Worm (Caenorhabditis elegans) whole organism, late embryonic: ENCODE results near the gene T22D1.3.

ENCODE experiments used
- C08G9.2 ChIP-seq: sonication (generic microtip); optimal IDR thresholded peaks from 2 replicates; lab custom pipeline; 2016; ENCODE audit warnings: mild to moderate bottlenecking, missing genetic modification characterization, moderate library complexity, missing compliant biosample characterization
- C38D4.7 ChIP-seq: fragments of 200-800 bp; sonication (Bioruptor generic); optimal IDR thresholded peaks from 2 replicates; lab custom pipeline; 2018; ENCODE audit warnings: mild to moderate bottlenecking, missing genetic modification characterization, moderate library complexity, missing compliant biosample characterization
- F13H6.1 ChIP-seq: sonication (generic microtip); optimal IDR thresholded peaks from 2 replicates; lab custom pipeline; 2016; ENCODE audit warnings: missing genetic modification characterization, missing compliant biosample characterization
- K02D7.2 ChIP-seq: sonication (generic microtip); optimal IDR thresholded peaks from 2 replicates; lab custom pipeline; 2017; ENCODE audit warnings: mild to moderate bottlenecking, missing genetic modification characterization, missing compliant biosample characterization
- ama-1 ChIP-seq: fragments of 150-350 bp; optimal IDR thresholded peaks from 2 replicates; lab custom pipeline; 2014
- ceh-14 ChIP-seq: sonication (generic microtip); optimal IDR thresholded peaks from 2 replicates; lab custom pipeline; 2016; ENCODE audit warnings: missing genotype, missing genetic modification characterization, missing compliant biosample characterization
- ceh-18 ChIP-seq: sonication (generic microtip); optimal IDR thresholded peaks from 2 replicates; lab custom pipeline; 2016; ENCODE audit warnings: missing genetic modification characterization, missing compliant biosample characterization
- ceh-24 ChIP-seq: sonication (generic microtip); optimal IDR thresholded peaks from 2 replicates; lab custom pipeline; 2016; ENCODE audit warnings: mild to moderate bottlenecking, missing genetic modification characterization, missing compliant biosample characterization
- ceh-30 ChIP-seq: fragments of 150-350 bp; optimal IDR thresholded peaks from 2 replicates; lab custom pipeline; 2014; ENCODE audit warnings: missing biosample characterization, missing genetic modification characterization
- ceh-45 ChIP-seq: fragments of 200-800 bp; sonication (Bioruptor generic); IDR thresholded peaks from 2 replicates; pipeline ENCODE4 v1.3.6; 2022; ENCODE audit warnings: missing genetic modification reagents, missing genetic modification characterization, missing compliant biosample characterization
- ceh-48 ChIP-seq: sonication (generic microtip); optimal IDR thresholded peaks from 2 replicates; lab custom pipeline; 2016; ENCODE audit warnings: missing genetic modification characterization, inconsistent platforms, missing compliant biosample characterization
- ceh-6 ChIP-seq: fragments of 200-800 bp; sonication (Bioruptor generic); optimal IDR thresholded peaks from 2 replicates; lab custom pipeline; 2018; ENCODE audit warnings: mild to moderate bottlenecking, missing genetic modification characterization, missing compliant biosample characterization
- ceh-9 ChIP-seq: sonication (generic microtip); optimal IDR thresholded peaks from 2 replicates; lab custom pipeline; 2016; ENCODE audit warnings: mild to moderate bottlenecking, missing genetic modification characterization, inconsistent platforms, missing compliant biosample characterization
- che-1 ChIP-seq: sonication (generic microtip); optimal IDR thresholded peaks from 2 replicates; lab custom pipeline; 2016; ENCODE audit warnings: mild to moderate bottlenecking, missing genetic modification characterization, missing compliant biosample characterization
- dve-1 ChIP-seq: sonication (generic microtip); optimal IDR thresholded peaks from 2 replicates; lab custom pipeline; 2017; ENCODE audit warnings: antibody characterized with exemption, mild to moderate bottlenecking, missing genetic modification characterization, missing compliant biosample characterization
- elt-2 ChIP-seq: sonication (generic microtip); optimal IDR thresholded peaks from 2 replicates; lab custom pipeline; 2016; ENCODE audit warnings: missing genetic modification reagents, missing genetic modification characterization, missing compliant biosample characterization
- ets-4 ChIP-seq: sonication (generic microtip); optimal IDR thresholded peaks from 2 replicates; lab custom pipeline; 2016; ENCODE audit warnings: missing genetic modification characterization, missing compliant biosample characterization
- fkh-10 ChIP-seq: fragments of 150-350 bp; optimal IDR thresholded peaks from 2 replicates; lab custom pipeline; 2014; ENCODE audit warnings: missing biosample characterization, missing genetic modification reagents, missing genetic modification characterization
- gmeb-2 ChIP-seq: sonication (generic microtip); optimal IDR thresholded peaks from 2 replicates; lab custom pipeline; 2016; ENCODE audit warnings: missing genetic modification characterization, inconsistent platforms, missing compliant biosample characterization
- hlh-13 ChIP-seq: fragments of 200-800 bp; sonication (Bioruptor generic); optimal IDR thresholded peaks from 2 replicates; lab custom pipeline; 2018; ENCODE audit warnings: mild to moderate bottlenecking, missing genetic modification characterization, missing compliant biosample characterization
- hlh-6 ChIP-seq: sonication (generic microtip); optimal IDR thresholded peaks from 2 replicates; lab custom pipeline; 2016; ENCODE audit warnings: missing genotype, missing genetic modification characterization, missing compliant biosample characterization
- lim-6 ChIP-seq: sonication (generic microtip); optimal IDR thresholded peaks from 2 replicates; lab custom pipeline; 2016; ENCODE audit warnings: missing genetic modification characterization, missing compliant biosample characterization
- lin-11 ChIP-seq: fragments of 200-800 bp; sonication (Bioruptor generic); optimal IDR thresholded peaks from 2 replicates; lab custom pipeline; 2018; ENCODE audit warnings: mild to moderate bottlenecking, missing genetic modification characterization, missing compliant biosample characterization
- madf-2 ChIP-seq: sonication (generic microtip); optimal IDR thresholded peaks from 2 replicates; lab custom pipeline; 2017; ENCODE audit warnings: missing genetic modification characterization, missing compliant biosample characterization
- nhr-232 ChIP-seq: sonication (generic microtip); optimal IDR thresholded peaks from 2 replicates; lab custom pipeline; 2016; ENCODE audit warnings: missing genetic modification characterization, missing compliant biosample characterization
- npax-4 ChIP-seq: sonication (generic microtip); optimal IDR thresholded peaks from 2 replicates; lab custom pipeline; 2016; ENCODE audit warnings: missing genetic modification characterization, missing compliant biosample characterization
- odd-2 ChIP-seq: sonication (generic microtip); optimal IDR thresholded peaks from 2 replicates; lab custom pipeline; 2017; ENCODE audit warnings: antibody characterized with exemption, mild to moderate bottlenecking, missing genetic modification characterization, missing compliant biosample characterization
- pat-9 ChIP-seq: fragments of 200-800 bp; sonication (Bioruptor generic); optimal IDR thresholded peaks from 2 replicates; lab custom pipeline; 2018; ENCODE audit warnings: mild to moderate bottlenecking, missing genetic modification characterization, moderate library complexity, missing compliant biosample characterization
- pha-2 ChIP-seq: sonication (generic microtip); optimal IDR thresholded peaks from 2 replicates; lab custom pipeline; 2017; ENCODE audit warnings: mild to moderate bottlenecking, missing genetic modification characterization, missing compliant biosample characterization
- pha-4 ChIP-seq: fragments of 150-350 bp; optimal IDR thresholded peaks from 2 replicates; lab custom pipeline; 2018; ENCODE audit warnings: missing biosample characterization, missing genetic modification reagents, missing genetic modification characterization
- pqm-1 ChIP-seq: sonication (generic microtip); optimal IDR thresholded peaks from 2 replicates; lab custom pipeline; 2016; ENCODE audit warnings: missing genetic modification characterization, missing compliant biosample characterization
- pros-1 ChIP-seq: fragments of 150-350 bp; optimal IDR thresholded peaks from 2 replicates; lab custom pipeline; 2014; ENCODE audit warnings: missing biosample characterization, missing genetic modification reagents, missing genetic modification characterization
- ref-2 ChIP-seq: sonication (generic microtip); optimal IDR thresholded peaks from 2 replicates; lab custom pipeline; 2016; ENCODE audit warnings: missing genetic modification characterization, missing compliant biosample characterization
- sox-2 ChIP-seq: fragments of 200-800 bp; sonication (Bioruptor generic); IDR thresholded peaks from 2 replicates; pipeline ENCODE4 v1.3.6; 2022; ENCODE audit warnings: missing genetic modification reagents, missing genetic modification characterization, missing compliant biosample characterization
- unc-3 ChIP-seq, 2 experiments: fragments of 200-800 bp in 1 of 2; sonication (Bioruptor generic) in 1 of 2; sonication (generic microtip) in 1 of 2; conservative IDR thresholded peaks in 1 of 2; optimal IDR thresholded peaks in 1 of 2; 2 replicates each; pipeline versions ENCODE4 v1.3.6 to Lab custom; 2016 to 2022; ENCODE audit warnings: missing compliant biosample characterization in 2 of 2, missing genetic modification characterization in 2 of 2, missing genetic modification reagents in 1 of 2
- unc-86 ChIP-seq: sonication (generic microtip); optimal IDR thresholded peaks from 2 replicates; lab custom pipeline; 2016; ENCODE audit warnings: missing genetic modification characterization, missing compliant biosample characterization

T22D1.3 gene

ce11 chrIV:6912851-6913588 is at the start of gene T22D1.3:
TSS of gene T22D1.3 (plus strand) at chrIV:6913538.
- TF ChIP-seq ama-1 (lab: Kevin White, UChicago) (peak; percentile 28), unc-86 (tag; lab: Kevin White, UChicago) (no peak), dve-1 (tag; lab: Kevin White, UChicago) (no peak), madf-2 (tag; lab: Kevin White, UChicago) (no peak)

ce11 chrIV:6867791-6868190 is 45.5 kb upstream of the T22D1.3 start, which contains the start of gene srx-20:
TSS of gene srx-20 (plus strand) at chrIV:6868091.
- no peak for TF ChIP-seq gmeb-2 (tag; lab: Kevin White, UChicago)
- no peak for TF ChIP-seq ceh-18 (tag; lab: Kevin White, UChicago)
- TF ChIP-seq che-1 (tag; lab: Kevin White, UChicago), result no peak
- no peak for TF ChIP-seq pha-4 (tag; lab: Kevin White, UChicago)
- no peak for TF ChIP-seq ceh-48 (tag; lab: Kevin White, UChicago)
- no peak for TF ChIP-seq ama-1 (lab: Kevin White, UChicago)
- no peak for TF ChIP-seq ceh-45 (GFP tag; lab: Robert Waterston, UW)
- no peak for TF ChIP-seq C38D4.7 (GFP tag; lab: Kevin White, UChicago)
- TF ChIP-seq pros-1 (tag; lab: Kevin White, UChicago), result no peak
- TF ChIP-seq sox-2 (GFP tag; lab: Robert Waterston, UW), result no peak
- TF ChIP-seq lim-6 (tag; lab: Kevin White, UChicago), result no peak
- no peak for TF ChIP-seq unc-86 (tag; lab: Kevin White, UChicago)
- TF ChIP-seq ref-2, result no peak
- no peak for TF ChIP-seq ceh-9
- TF ChIP-seq, all 69 proteins: peak for 0

ce11 chrIV:6872958-6873357 is 40.4 kb upstream of the T22D1.3 start, which contains the start of gene srx-19:
TSS of gene srx-19 (plus strand) at chrIV:6873258.
- TF ChIP-seq C38D4.7 (GFP tag; lab: Kevin White, UChicago), result no peak
- no peak for TF ChIP-seq nhr-232 (tag; lab: Kevin White, UChicago)
- TF ChIP-seq F13H6.1 (tag; lab: Kevin White, UChicago), result no peak
- no peak for TF ChIP-seq pha-2 (tag; lab: Kevin White, UChicago)
- no peak for TF ChIP-seq pqm-1 (tag; lab: Kevin White, UChicago)
- no peak for TF ChIP-seq ceh-48 (tag; lab: Kevin White, UChicago)
- TF ChIP-seq ceh-24 (tag; lab: Kevin White, UChicago), result no peak
- TF ChIP-seq unc-3 (GFP tag; conservative IDR thresholded peaks at IDR 0.05; lab: Robert Waterston, UW), result no peak
- TF ChIP-seq unc-3 (tag; optimal IDR thresholded peaks at IDR 0.05; lab: Kevin White, UChicago), result no peak
- TF ChIP-seq ceh-6 (GFP tag; lab: Kevin White, UChicago), result no peak
- no peak for TF ChIP-seq ceh-45 (GFP tag; lab: Robert Waterston, UW)
- TF ChIP-seq hlh-13, result no peak
- TF ChIP-seq ets-4 (tag; lab: Kevin White, UChicago), result no peak
- TF ChIP-seq hlh-6 (tag; lab: Kevin White, UChicago), result no peak
- TF ChIP-seq fkh-10 (GFP tag; lab: Kevin White, UChicago), result no peak

- TF ChIP-seq pqm-1 (tag; lab: Kevin White, UChicago) (no peak), ceh-18 (tag; lab: Kevin White, UChicago) (peak; percentile 64)
Observed at ce11 chrIV:6878912-6879554, 34.3 kb upstream of the T22D1.3 start.

ce11 chrIV:6879666-6880210 is 33.6 kb upstream of the T22D1.3 start:
- no peak for TF ChIP-seq ceh-14 (tag; lab: Kevin White, UChicago)
- TF ChIP-seq C08G9.2 (tag; lab: Kevin White, UChicago), result no peak
- no peak for TF ChIP-seq madf-2 (tag; lab: Kevin White, UChicago)
- TF ChIP-seq pqm-1 (tag; lab: Kevin White, UChicago), result no peak
- no peak for TF ChIP-seq ama-1 (lab: Kevin White, UChicago)
- no peak for TF ChIP-seq ceh-6 (GFP tag; lab: Kevin White, UChicago)
- TF ChIP-seq npax-4 (tag; lab: Kevin White, UChicago), result no peak
- TF ChIP-seq elt-2 (tag; lab: Kevin White, UChicago), result no peak
- no peak for TF ChIP-seq lin-11 (tag; lab: Kevin White, UChicago)
- TF ChIP-seq K02D7.2, result no peak
- TF ChIP-seq ceh-30 (tag; lab: Kevin White, UChicago), result no peak
- TF ChIP-seq C38D4.7 (GFP tag; lab: Kevin White, UChicago), result no peak
- no peak for TF ChIP-seq odd-2 (tag; lab: Kevin White, UChicago)
- TF ChIP-seq pat-9 (tag; lab: Kevin White, UChicago), result no peak
